Worm (Caenorhabditis elegans) whole organism, early embryonic: Measurements from ENCODE around the gene Y53G8AM.6.

ENCODE experiments used
- B0310.2 ChIP-seq: sonication (generic microtip); optimal IDR thresholded peaks from 2 replicates; lab custom pipeline; 2016; ENCODE audit warnings: mild to moderate bottlenecking, missing genetic modification characterization, missing compliant biosample characterization
- F13C5.2 ChIP-seq: sonication (generic microtip); optimal IDR thresholded peaks from 2 replicates; lab custom pipeline; 2017; ENCODE audit warnings: mild to moderate bottlenecking, missing genetic modification characterization, inconsistent platforms, missing compliant biosample characterization
- ama-1 ChIP-seq: fragments of 150-350 bp; optimal IDR thresholded peaks from 2 replicates; lab custom pipeline; 2014
- ceh-36 ChIP-seq: sonication (generic microtip); optimal IDR thresholded peaks from 2 replicates; lab custom pipeline; 2016; ENCODE audit warnings: missing genetic modification characterization, inconsistent platforms, missing compliant biosample characterization
- ets-7 ChIP-seq: sonication (generic microtip); optimal IDR thresholded peaks from 2 replicates; lab custom pipeline; 2016; ENCODE audit warnings: missing genotype, missing genetic modification characterization, missing compliant biosample characterization
- flt-1 ChIP-seq: fragments of 200-800 bp; sonication (Bioruptor generic); IDR thresholded peaks from 2 replicates; pipeline ENCODE4 v1.3.6; 2022; ENCODE audit warnings: missing genetic modification characterization, missing compliant biosample characterization
- hmbx-1 ChIP-seq: sonication (generic microtip); optimal IDR thresholded peaks from 2 replicates; lab custom pipeline; 2016; ENCODE audit warnings: mild to moderate bottlenecking, missing genetic modification characterization, missing compliant biosample characterization
- hmg-4 ChIP-seq: fragments of 200-800 bp; sonication (Bioruptor generic); optimal IDR thresholded peaks from 2 replicates; lab custom pipeline; 2018; ENCODE audit warnings: mild to moderate bottlenecking, missing genetic modification characterization, missing compliant biosample characterization
- pes-1 ChIP-seq: fragments of 200-800 bp; sonication (Bioruptor generic); IDR thresholded peaks from 2 replicates; pipeline ENCODE4 v1.3.6; 2022; ENCODE audit warnings: missing genetic modification reagents, missing genetic modification characterization, missing compliant biosample characterization
- sea-1 ChIP-seq: fragments of 200-800 bp; sonication (Bioruptor generic); conservative IDR thresholded peaks from 2 replicates; pipeline ENCODE4 v1.3.6; 2022; ENCODE audit warnings: missing genetic modification characterization, missing compliant biosample characterization
- tbx-11 ChIP-seq: fragments of 200-800 bp; sonication (Bioruptor generic); IDR thresholded peaks from 2 replicates; pipeline ENCODE4 v1.3.6; 2022; ENCODE audit warnings: missing genetic modification characterization, missing compliant biosample characterization
- tbx-37 ChIP-seq: fragments of 200-800 bp; sonication (Bioruptor generic); conservative IDR thresholded peaks from 2 replicates; pipeline ENCODE4 v1.3.6; 2022; ENCODE audit warnings: missing genetic modification reagents, missing genetic modification characterization, missing compliant biosample characterization
- tra-4 ChIP-seq: sonication (generic microtip); optimal IDR thresholded peaks from 2 replicates; lab custom pipeline; 2017; ENCODE audit warnings: missing genetic modification characterization, missing compliant biosample characterization

DNA sequence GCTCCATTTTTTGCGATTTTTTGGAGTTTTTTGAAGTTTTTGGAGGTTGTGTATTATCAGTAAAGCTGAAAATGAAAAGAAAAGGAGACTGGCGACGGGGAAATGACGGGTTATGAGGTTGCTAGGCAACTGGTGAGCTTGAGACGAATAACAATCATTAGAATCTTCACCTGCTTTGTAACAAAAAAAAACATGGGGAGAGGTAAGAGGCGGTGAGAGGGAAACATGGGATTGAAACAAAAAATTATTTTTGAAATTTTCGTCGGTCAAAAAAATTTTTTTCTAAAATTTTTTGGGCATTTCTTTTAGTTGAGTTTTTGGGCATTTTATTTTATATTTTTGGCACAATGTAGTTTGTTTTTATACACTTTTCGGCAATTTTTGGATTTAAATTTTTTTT, 7.0 kb upstream of the Y53G8AM.6 start, which contains the start of gene Y53G8AM.7:
- TF ChIP-seq flt-1 (GFP tag; lab: Robert Waterston, UW): no peak
- no peak for TF ChIP-seq ama-1
- no peak for TF ChIP-seq hmg-4 (GFP tag; lab: Kevin White, UChicago)
- TF ChIP-seq tbx-37: no peak
- no peak for TF ChIP-seq tbx-11
- no peak for TF ChIP-seq B0310.2 (tag; lab: Kevin White, UChicago)
- TF ChIP-seq ets-7 (tag; lab: Kevin White, UChicago): no peak
- no peak for TF ChIP-seq ceh-36
- TF ChIP-seq tra-4: no peak
- TF ChIP-seq hmbx-1 (tag; lab: Kevin White, UChicago): no peak
- TF ChIP-seq F13C5.2 (tag; lab: Kevin White, UChicago): no peak
- TF ChIP-seq pes-1 (GFP tag; lab: Robert Waterston, UW): no peak
- no peak for TF ChIP-seq sea-1 (GFP tag; lab: Robert Waterston, UW)
